Worm (Caenorhabditis elegans) whole organism, late embryonic: ENCODE data around the gene C05C9.3.

Experiments used
- ama-1 ChIP-seq: fragments of 150-350 bp; optimal IDR thresholded peaks from 2 replicates; lab custom pipeline; 2014
- ceh-30 ChIP-seq: fragments of 150-350 bp; optimal IDR thresholded peaks from 2 replicates; lab custom pipeline; 2014; ENCODE audit warnings: missing biosample characterization, missing genetic modification characterization
- rnt-1 ChIP-seq: sonication (generic microtip); optimal IDR thresholded peaks from 2 replicates; lab custom pipeline; 2016; ENCODE audit warnings: missing genetic modification characterization, missing compliant biosample characterization

ce11 chrX:11114420-11114819 lies 38.2 kb downstream of the C05C9.3 start:
- no peak for TF ChIP-seq rnt-1
- TF ChIP-seq ceh-30 (tag; lab: Kevin White, UChicago) = no peak
- no peak for TF ChIP-seq ama-1 (lab: Kevin White, UChicago)
